Fruit fly (Drosophila melanogaster) whole organism, wandering third instar larva: ENCODE results near the gene Ccn.

Experiments used
- Dfd ChIP-seq: fragments of >200 bp; optimal IDR thresholded peaks from 2 replicates; lab custom pipeline; 2017; ENCODE audit warnings: missing biosample characterization, missing genetic modification characterization
- dmrt93B ChIP-seq: fragments of 200-800 bp; sonication (Bioruptor generic); optimal IDR thresholded peaks from 2 replicates; lab custom pipeline; 2018; ENCODE audit warnings: missing biosample characterization, mild to moderate bottlenecking, missing genetic modification characterization
- foxo ChIP-seq, 2 experiments: fragments of 200-800 bp; sonication (Bioruptor generic); optimal IDR thresholded peaks; 2 replicates in 1 of 2; 3 replicates in 1 of 2; lab custom pipeline; 2016 to 2017; ENCODE audit warnings: missing biosample characterization in 2 of 2, missing genetic modification characterization in 2 of 2
- rgr ChIP-seq: fragments of 200-800 bp; sonication (Bioruptor generic); optimal IDR thresholded peaks from 3 replicates; lab custom pipeline; 2016; ENCODE audit warnings: missing biosample characterization, mild to moderate bottlenecking, missing genetic modification characterization

DNA sequence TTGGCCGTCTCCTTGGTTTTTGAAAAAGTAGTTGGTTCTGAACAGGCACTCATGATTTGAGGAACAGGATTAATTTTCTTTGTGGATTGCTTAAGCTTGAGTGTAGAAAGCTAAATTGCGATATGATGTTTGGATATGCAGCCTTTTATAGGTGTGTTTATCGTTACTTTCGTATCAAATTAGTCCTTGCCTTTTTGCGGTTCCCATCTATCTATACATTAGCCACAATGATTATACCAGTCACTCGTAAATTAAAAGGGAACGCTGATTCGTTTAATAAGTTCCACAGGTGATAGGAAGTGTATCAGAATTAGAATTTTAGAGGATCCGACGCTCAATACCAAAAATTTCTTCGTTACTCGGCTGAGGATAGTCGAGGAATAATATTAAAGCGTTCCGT lies 56.9 kb downstream of the Ccn start, which contains the start of gene CG6034:
- TF ChIP-seq foxo (GFP tag; optimal IDR thresholded peaks at IDR 0.05; lab: Kevin White, UChicago) (no peak), dmrt93B (no peak), rgr (GFP tag; lab: Kevin White, UChicago) (no peak), Dfd (GFP tag; lab: Kevin White, UChicago) (no peak)
